Fruit fly (Drosophila melanogaster) whole organism: Measurements from ENCODE around the gene CG9427.

ENCODE experiments used
- psq ChIP-seq: fragments of >200 bp; optimal IDR thresholded peaks from 2 replicates; lab custom pipeline; 2017
- usp ChIP-seq: fragments of >200 bp; optimal IDR thresholded peaks from 2 replicates; lab custom pipeline; 2017; ENCODE audit warnings: missing biosample characterization, missing genetic modification characterization, mixed read lengths

DNA sequence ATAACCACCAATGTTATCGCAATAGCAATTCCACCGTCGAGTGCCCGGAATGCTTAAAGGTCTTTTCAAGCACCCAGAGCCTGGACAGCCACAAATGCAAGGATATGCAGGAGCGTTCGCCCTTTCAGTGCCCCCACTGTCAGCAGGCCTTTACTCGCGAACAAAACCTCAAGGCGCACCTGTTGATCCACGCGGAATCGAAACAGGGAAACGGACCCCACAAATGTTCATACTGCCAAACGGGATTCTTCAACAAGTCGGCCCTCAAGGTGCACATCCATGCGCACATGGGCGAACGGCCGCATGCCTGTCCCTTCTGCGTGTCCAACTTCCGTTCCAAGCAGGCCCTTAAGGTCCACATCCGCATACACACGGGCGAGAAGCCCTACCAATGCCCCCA is 1.3 kb upstream of the CG9427 start:
- no peak for TF ChIP-seq psq (lab: Kevin White, UChicago)
- no peak for TF ChIP-seq usp (GFP tag; lab: Kevin White, UChicago)
